Worm (Caenorhabditis elegans): Measurements from ENCODE around the gene Y53C12A.3.

Y53C12A.3 gene

ce11 chrII:9662797-9663196, 43.2 kb downstream of the Y53C12A.3 start, which contains the start of gene cyp-13A10:
cyp-13A10 (minus strand) TSS chrII:9662884.
- TF ChIP-seq nhr-28 (tag; optimal IDR thresholded peaks at IDR 0.05), result peak; percentile 53
- no peak for TF ChIP-seq nhr-102 (tag; optimal IDR thresholded peaks at IDR 0.05)
- TF ChIP-seq hlh-11 (tag; optimal IDR thresholded peaks at IDR 0.05), result no peak
- TF ChIP-seq nhr-10 (tag; optimal IDR thresholded peaks at IDR 0.05), result no peak

ce11 chrII:9662160-9662559, 43.9 kb downstream of the Y53C12A.3 start:
- TF ChIP-seq aha-1 (tag) (peak; percentile 95), tag-97 (GFP tag; IDR thresholded peaks at IDR 0.05) (no peak)

ce11 chrII:9660379-9660778, 45.7 kb downstream of the Y53C12A.3 start, which contains the start of gene ZK1320.3:
ZK1320.3 (minus strand) TSS chrII:9660419.
- peak; percentile 56 for TF ChIP-seq pqm-1 (tag; optimal IDR thresholded peaks at IDR 0.05)
- TF ChIP-seq nhr-28 (tag; optimal IDR thresholded peaks at IDR 0.05), result peak; percentile 45
- no peak for TF ChIP-seq arid-1 (GFP tag; conservative IDR thresholded peaks at IDR 0.05)
- no peak for TF ChIP-seq ceh-62 (tag; optimal IDR thresholded peaks at IDR 0.05)
- peak; percentile 58 for TF ChIP-seq dve-1 (tag; optimal IDR thresholded peaks at IDR 0.05; ENCODE audit: insufficient read depth)
- no peak for TF ChIP-seq nhr-102 (tag; optimal IDR thresholded peaks at IDR 0.05)
- TF ChIP-seq ceh-20 (GFP tag; IDR thresholded peaks at IDR 0.05), result no peak
- TF ChIP-seq ceh-82 (tag; optimal IDR thresholded peaks at IDR 0.05), result no peak
- no peak for TF ChIP-seq skn-1 (tag; optimal IDR thresholded peaks at IDR 0.05)
- TF ChIP-seq nhr-76 (tag; optimal IDR thresholded peaks at IDR 0.05), result no peak
- TF ChIP-seq daf-16 (GFP tag; optimal IDR thresholded peaks at IDR 0.05), result no peak
- TF ChIP-seq daf-16 (tag; optimal IDR thresholded peaks at IDR 0.05), result peak; percentile 71
- TF ChIP-seq F44E2.7 (GFP tag; IDR thresholded peaks at IDR 0.05), result no peak
- no peak for TF ChIP-seq dmd-8 (GFP tag; IDR thresholded peaks at IDR 0.05)
- TF ChIP-seq lir-3 (tag; optimal IDR thresholded peaks at IDR 0.05), result no peak
- TF ChIP-seq ceh-32 (tag; optimal IDR thresholded peaks at IDR 0.05; ENCODE audit: poor library complexity), result no peak
- no peak for TF ChIP-seq zip-11 (GFP tag; IDR thresholded peaks at IDR 0.05)
- TF ChIP-seq unc-62 (GFP tag; optimal IDR thresholded peaks at IDR 0.05 in 1 of 2), result peak in 1 of 2 experiments; percentile 94
- TF ChIP-seq unc-62 (tag; optimal IDR thresholded peaks at IDR 0.05), result no peak
- no peak for TF ChIP-seq madf-5 (GFP tag; IDR thresholded peaks at IDR 0.05)
- no peak for TF ChIP-seq F37D6.2 (tag; optimal IDR thresholded peaks at IDR 0.05)
- TF ChIP-seq nhr-10 (tag; optimal IDR thresholded peaks at IDR 0.05), result no peak
- no peak for TF ChIP-seq lin-38 (GFP tag; IDR thresholded peaks at IDR 0.05)
- TF ChIP-seq snpc-1.2 (GFP tag; IDR thresholded peaks at IDR 0.05), result no peak
- no peak for TF ChIP-seq mdl-1 (tag; optimal IDR thresholded peaks at IDR 0.05)
- no peak for TF ChIP-seq nhr-11 (tag; optimal IDR thresholded peaks at IDR 0.05)
- TF ChIP-seq mxl-3 (GFP tag; optimal IDR thresholded peaks at IDR 0.05), result no peak
- TF ChIP-seq F10B5.3 (tag; optimal IDR thresholded peaks at IDR 0.05), result no peak
- TF ChIP-seq lim-7 (GFP tag; IDR thresholded peaks at IDR 0.05), result no peak
- no peak for TF ChIP-seq jun-1 (tag; optimal IDR thresholded peaks at IDR 0.05)
- TF ChIP-seq T26A8.4 (GFP tag; IDR thresholded peaks at IDR 0.05), result no peak
- TF ChIP-seq mdt-29 (GFP tag; IDR thresholded peaks at IDR 0.05), result no peak
- TF ChIP-seq tra-1 (GFP tag; IDR thresholded peaks at IDR 0.05), result no peak
- TF ChIP-seq dmd-6 (GFP tag; IDR thresholded peaks at IDR 0.05), result peak; percentile 64
- TF ChIP-seq duxl-1 (tag; optimal IDR thresholded peaks at IDR 0.05; ENCODE audit: poor library complexity), result no peak

ce11 chrII:9658915-9659314, 47.1 kb downstream of the Y53C12A.3 start, which contains the start of gene ZK1320.2:
ZK1320.2 (minus strand) TSS chrII:9659002.
- TF ChIP-seq pqm-1 (tag; optimal IDR thresholded peaks at IDR 0.05), result peak; percentile 69
- TF ChIP-seq ztf-7 (tag; optimal IDR thresholded peaks at IDR 0.05), result no peak
- no peak for TF ChIP-seq daf-16 (GFP tag; optimal IDR thresholded peaks at IDR 0.05)
- TF ChIP-seq daf-16 (tag; optimal IDR thresholded peaks at IDR 0.05), result peak; percentile 43
- TF ChIP-seq lin-38 (GFP tag; IDR thresholded peaks at IDR 0.05), result no peak
- no peak for TF ChIP-seq aly-2 (tag; optimal IDR thresholded peaks at IDR 0.05)
- TF ChIP-seq ZK546.5 (tag; optimal IDR thresholded peaks at IDR 0.05), result no peak
- TF ChIP-seq nhr-10 (tag; optimal IDR thresholded peaks at IDR 0.05), result no peak
- TF ChIP-seq dmd-6 (GFP tag; IDR thresholded peaks at IDR 0.05), result peak; percentile 48; the same call in 1 of the 2 replicates
- no peak for TF ChIP-seq dmd-8 (GFP tag; IDR thresholded peaks at IDR 0.05)
- peak; percentile 55 for TF ChIP-seq nhr-28 (tag; optimal IDR thresholded peaks at IDR 0.05)
- no peak for TF ChIP-seq lin-1 (GFP tag; IDR thresholded peaks at IDR 0.05)
- peak; percentile 17 for TF ChIP-seq dve-1 (tag; optimal IDR thresholded peaks at IDR 0.05; ENCODE audit: insufficient read depth)
- TF ChIP-seq ZK337.2 (GFP tag; IDR thresholded peaks at IDR 0.05), result no peak
- no peak for TF ChIP-seq ceh-20 (GFP tag; IDR thresholded peaks at IDR 0.05)
- TF ChIP-seq mxl-3 (GFP tag; optimal IDR thresholded peaks at IDR 0.05), result no peak
- no peak for TF ChIP-seq tag-97 (GFP tag; IDR thresholded peaks at IDR 0.05)
- TF ChIP-seq spr-1 (tag; optimal IDR thresholded peaks at IDR 0.05), result no peak
- no peak for TF ChIP-seq F37D6.2 (tag; optimal IDR thresholded peaks at IDR 0.05)
